Fruit fly (Drosophila melanogaster) Kc167 (cell line): Measurements from ENCODE around the gene Polr2I.

ENCODE experiments used
- Myc ChIP-seq: fragments of >200 bp; optimal IDR thresholded peaks from 2 replicates; lab custom pipeline; 2017; ENCODE audit warnings: missing external identifiers
- Sin3A ChIP-seq: fragments of >200 bp; optimal IDR thresholded peaks from 2 replicates; lab custom pipeline; 2018; ENCODE audit warnings: missing external identifiers
- h ChIP-seq: fragments of >200 bp; optimal IDR thresholded peaks from 3 replicates; lab custom pipeline; 2018; ENCODE audit warnings: missing external identifiers
- insv ChIP-seq: fragments of >200 bp; optimal IDR thresholded peaks from 3 replicates; lab custom pipeline; 2018; ENCODE audit warnings: missing external identifiers
- psq ChIP-seq: fragments of >200 bp; optimal IDR thresholded peaks from 2 replicates; lab custom pipeline; 2017; ENCODE audit warnings: missing external identifiers
- ttk ChIP-seq: sonication (Bioruptor generic); optimal IDR thresholded peaks from 2 replicates; lab custom pipeline; 2017; ENCODE audit warnings: missing external identifiers

Gene Polr2I

DNA sequence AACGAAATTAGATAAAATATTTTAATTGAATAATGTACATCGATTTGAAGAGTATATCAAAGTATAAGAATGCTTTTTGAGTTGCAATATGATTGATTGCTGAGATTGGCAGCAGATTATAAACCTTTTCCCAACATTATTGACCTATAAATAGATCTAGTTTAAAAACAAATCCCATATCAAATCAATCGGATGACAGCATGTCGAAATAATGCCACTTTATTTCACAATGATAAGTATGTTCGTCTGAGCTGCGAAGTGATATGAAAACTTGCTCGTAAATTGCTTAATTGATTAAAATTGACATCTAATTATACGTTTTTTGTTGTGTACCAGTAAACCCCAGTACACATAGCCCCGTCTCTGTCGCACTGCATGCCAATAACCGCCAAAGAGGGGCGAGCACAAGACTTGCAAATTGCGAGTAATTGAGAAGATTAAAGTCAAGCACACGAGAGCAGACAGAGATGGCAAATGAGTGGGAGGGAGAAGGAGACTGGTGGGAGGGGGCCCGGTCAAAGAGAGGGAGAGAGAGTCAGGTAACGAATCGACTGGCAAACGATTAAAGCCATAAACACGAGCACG, 25.8 kb upstream of the Polr2I start:
- TF ChIP-seq insv (lab: Kevin White, UChicago) (no peak), psq (no peak), Myc (lab: Kevin White, UChicago) (no peak), ttk (lab: Kevin White, UChicago) (no peak), h (lab: Kevin White, UChicago) (no peak), Sin3A (lab: Kevin White, UChicago) (no peak)

DNA sequence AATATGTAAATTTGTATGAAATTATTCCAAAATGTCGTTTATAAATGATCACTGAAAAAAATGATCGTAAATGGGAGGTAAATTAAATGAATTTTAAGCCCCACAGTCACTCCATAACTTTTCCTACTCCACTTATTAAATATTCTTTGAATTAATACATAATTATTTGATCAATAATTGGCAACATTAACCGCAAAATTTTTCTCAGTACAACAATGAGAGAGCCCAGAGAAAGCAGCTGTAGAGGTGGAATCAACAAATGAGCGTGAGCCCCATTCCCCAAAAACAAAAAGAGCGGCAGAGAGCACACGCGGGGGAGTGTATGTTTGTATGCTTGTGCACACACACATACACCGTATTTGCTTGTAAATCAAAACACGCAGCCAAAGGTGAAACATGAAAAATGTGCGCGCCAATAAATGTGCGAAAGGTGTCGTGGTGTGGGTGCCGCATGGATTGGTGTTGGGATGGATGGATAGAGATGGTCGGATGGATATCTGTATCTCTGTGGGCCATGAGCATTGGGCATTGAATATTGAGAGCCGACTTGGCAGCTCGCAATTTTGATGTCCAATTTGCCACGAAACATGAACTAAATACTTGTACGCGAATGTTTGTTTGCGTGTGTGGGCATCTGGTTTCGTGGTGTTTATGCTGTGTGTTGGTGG, 25.0 kb upstream of the Polr2I start:
- TF ChIP-seq ttk (lab: Kevin White, UChicago) (no peak), insv (lab: Kevin White, UChicago) (no peak), h (lab: Kevin White, UChicago) (no peak), psq (no peak), Myc (lab: Kevin White, UChicago) (no peak), Sin3A (lab: Kevin White, UChicago) (no peak)

DNA sequence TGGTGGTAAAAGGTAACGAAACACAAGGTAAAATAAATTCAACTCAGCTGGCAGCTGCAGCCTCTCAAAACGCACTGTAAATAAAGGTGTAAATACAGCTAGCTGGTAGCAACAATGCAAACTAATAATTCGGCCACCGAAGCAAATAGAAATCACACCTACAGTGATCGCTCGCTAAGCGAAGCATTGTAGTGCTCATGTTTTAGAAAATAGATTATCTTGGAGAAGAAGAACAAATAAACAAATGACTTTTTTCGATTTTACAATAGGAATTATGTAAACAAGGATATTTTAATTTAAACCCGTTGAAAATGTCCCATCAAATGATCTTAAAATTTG, 24.5 kb upstream of the Polr2I start:
- TF ChIP-seq Myc (lab: Kevin White, UChicago) (no peak), Sin3A (lab: Kevin White, UChicago) (no peak), ttk (lab: Kevin White, UChicago) (no peak), insv (lab: Kevin White, UChicago) (no peak), psq (no peak), h (lab: Kevin White, UChicago) (no peak)

DNA sequence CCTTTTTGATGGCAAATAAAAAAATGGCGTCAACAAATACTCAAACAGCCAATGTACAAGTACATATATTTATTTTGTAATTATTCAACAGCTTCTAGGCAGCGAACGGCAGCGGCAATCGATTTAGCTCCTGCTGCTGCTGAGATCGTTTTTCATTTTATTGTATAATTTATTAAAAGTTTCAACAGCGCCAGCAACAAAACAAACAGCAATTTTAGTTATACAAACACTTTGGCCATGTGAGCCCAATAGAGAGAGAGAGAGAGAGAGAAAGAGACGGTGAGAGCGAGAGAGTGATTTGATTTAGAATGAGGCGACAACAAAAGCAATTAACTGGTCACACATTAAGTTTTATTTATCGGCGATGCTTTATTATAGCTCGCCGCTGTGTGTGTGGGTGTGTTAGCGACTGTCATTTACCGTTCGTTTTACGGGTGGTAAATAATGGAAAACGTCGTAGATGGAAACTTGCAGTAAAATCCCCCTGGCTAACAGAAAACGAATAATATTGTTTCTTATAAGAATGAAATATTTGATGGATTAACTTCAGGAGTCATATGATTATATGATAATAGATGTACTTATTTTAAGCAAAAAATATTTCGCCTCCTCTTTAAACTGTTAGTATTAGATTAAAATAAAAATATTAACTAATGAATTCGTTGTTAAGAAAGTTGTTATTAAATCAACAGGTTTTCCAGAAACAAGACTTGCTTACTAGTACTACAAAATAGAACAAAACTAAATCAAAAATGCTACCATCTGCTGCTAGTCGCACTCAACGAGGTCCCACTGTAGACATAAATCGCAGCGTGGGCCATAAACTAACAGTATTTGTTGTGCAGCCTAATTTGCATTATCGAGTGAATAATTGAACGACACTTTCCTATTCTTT, 23.6 kb upstream of the Polr2I start:
- no peak for TF ChIP-seq h (lab: Kevin White, UChicago)
- TF ChIP-seq psq = no peak

DNA sequence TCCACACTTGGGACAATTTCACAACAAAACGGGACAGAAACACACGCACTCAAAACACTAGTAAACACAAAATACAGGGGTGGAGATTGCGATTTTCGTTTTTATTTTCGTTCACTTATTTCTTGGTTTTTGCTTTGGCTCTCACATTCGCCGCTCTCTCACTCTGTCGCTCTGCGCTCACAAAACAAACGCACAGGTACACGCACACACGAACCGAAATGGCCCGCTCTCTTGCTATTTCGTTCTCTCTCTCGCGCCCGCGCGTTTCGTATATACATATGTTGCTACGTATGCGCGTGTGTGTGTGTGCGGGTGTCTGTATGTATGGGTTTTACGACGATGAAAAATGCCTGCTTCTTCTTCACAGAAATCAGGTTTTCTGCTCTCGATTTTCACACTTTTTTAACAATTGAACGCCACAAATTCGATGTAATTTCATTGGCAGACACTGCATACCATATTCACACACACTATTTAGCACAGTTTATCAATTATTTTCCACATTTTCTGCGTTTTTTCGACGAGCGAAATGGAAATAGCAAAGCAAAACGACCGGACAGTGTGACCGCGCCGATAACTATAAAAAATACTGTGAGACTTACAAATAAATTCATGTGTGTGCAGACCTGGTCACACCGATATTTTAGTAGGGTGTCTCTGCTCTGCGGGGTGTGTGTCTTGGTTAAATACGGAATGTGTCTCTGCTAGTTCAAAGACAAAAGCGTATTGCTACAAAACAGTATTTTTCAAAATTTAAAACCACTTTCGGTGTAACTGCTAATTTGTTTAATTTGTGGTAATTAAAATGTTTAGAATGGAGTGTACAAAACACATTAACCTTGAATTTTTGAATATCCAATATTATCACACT, 22.3 kb upstream of the Polr2I start, which contains the start of gene trx:
Gene trx (minus strand): TSS at position 584 of the 871 bp plus-strand sequence.
- no peak for TF ChIP-seq Myc (lab: Kevin White, UChicago)
- no peak for TF ChIP-seq Sin3A (lab: Kevin White, UChicago)
- no peak for TF ChIP-seq psq
- TF ChIP-seq insv (lab: Kevin White, UChicago) = no peak
- no peak for TF ChIP-seq ttk (lab: Kevin White, UChicago)
- TF ChIP-seq h (lab: Kevin White, UChicago) = no peak

DNA sequence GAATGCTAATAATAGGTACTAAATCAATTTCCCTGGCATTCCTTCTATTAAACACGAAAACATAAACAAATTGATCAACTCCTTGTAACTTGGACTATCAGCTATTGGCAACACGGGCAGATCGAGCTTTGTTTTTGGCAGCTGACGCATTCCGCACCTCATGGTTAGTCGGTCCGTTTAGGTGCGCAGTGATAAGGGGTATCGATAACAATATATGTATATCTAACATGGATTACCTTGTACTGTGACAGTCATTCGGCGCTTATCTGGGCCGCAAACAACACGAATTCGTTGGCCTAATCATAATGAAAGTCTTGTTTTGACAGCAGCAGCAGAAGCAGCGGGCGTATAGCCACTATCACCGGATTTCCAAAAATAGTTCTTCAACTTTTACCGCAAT, 20.9 kb upstream of the Polr2I start:
- TF ChIP-seq psq (no peak), insv (lab: Kevin White, UChicago) (no peak), Sin3A (lab: Kevin White, UChicago) (no peak), Myc (lab: Kevin White, UChicago) (no peak), h (lab: Kevin White, UChicago) (no peak), ttk (lab: Kevin White, UChicago) (no peak)

DNA sequence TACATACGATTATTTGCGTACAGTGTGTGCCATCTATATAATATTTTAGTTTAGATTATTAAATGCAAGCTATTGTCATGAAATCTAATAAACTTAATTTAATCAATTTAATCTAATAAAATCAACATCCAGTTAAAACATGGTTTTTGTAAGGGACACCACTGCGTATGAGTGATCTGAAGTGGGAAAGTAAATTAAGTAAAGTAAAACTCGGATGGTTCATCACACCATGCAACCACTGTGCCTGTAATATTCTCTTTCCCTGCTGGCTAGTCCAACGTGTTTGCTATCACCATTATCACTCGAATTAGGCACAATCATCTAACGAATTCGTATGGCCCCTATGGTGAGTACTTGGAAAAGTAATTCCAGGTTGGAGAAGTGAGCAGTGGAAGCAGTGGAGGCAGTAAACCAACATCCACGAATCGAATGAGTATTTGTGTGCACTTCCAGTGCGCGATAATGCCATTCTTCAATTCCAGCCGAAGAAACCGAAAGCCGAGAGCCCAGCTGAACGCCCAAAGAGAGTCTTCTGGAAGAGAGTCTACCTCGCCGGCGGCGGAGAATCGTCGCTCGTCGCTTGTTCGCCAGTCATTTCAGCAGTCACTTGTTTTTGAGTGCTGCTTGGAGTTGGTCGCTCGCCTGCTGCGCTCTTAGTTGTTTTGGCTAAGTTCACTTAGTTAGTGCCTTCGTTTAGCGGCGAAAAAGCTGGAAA, 20.1 kb upstream of the Polr2I start, which contains the start of gene red:
Gene red (plus strand): TSS at position 403 of the 715 bp plus-strand sequence.
- TF ChIP-seq Sin3A (lab: Kevin White, UChicago) (no peak), ttk (lab: Kevin White, UChicago) (no peak), Myc (lab: Kevin White, UChicago) (no peak), insv (lab: Kevin White, UChicago) (no peak), psq (no peak), h (lab: Kevin White, UChicago) (no peak)

DNA sequence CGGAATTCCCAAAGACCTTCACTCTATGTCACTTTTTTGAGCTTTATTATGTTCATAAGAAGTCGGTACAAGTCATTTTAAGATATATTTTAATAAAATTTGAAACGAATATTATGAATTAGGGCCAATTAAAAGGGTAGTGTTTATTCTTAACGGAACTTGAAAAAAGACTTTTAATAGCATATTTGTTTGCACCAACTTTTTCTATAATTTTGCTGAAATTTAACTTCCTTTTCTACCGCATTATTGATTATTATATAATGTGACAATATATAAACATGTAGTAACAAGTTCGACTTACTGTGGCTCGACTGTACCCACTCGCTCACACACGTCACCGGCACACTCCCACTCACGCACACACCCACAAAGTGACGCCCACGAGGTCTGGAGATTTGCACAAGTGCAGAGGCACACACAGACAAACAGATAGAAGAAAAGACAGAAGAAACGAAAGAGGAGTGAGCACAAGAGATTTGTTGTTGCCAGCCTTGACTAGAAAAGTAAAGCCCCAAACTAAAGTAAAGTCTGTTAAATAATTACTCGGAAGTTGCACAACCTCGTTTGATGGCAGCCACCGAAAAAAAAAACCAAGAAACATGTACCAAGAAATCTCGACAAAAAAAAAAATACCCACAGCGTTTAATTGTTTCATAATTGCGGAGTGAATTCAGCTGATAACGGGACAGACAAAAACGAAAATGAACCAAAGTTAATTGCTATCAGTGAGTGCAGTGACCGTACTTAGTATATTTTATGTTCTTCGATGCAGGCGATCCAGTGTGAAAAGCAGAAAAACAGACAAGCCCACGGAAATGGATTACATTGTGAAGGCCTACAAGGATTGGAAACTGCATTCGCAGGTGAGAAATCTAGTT, 18.7 kb upstream of the Polr2I start:
- TF ChIP-seq ttk (lab: Kevin White, UChicago) (no peak), Sin3A (lab: Kevin White, UChicago) (no peak), psq (no peak), h (lab: Kevin White, UChicago) (no peak), insv (lab: Kevin White, UChicago) (no peak), Myc (lab: Kevin White, UChicago) (no peak)

DNA sequence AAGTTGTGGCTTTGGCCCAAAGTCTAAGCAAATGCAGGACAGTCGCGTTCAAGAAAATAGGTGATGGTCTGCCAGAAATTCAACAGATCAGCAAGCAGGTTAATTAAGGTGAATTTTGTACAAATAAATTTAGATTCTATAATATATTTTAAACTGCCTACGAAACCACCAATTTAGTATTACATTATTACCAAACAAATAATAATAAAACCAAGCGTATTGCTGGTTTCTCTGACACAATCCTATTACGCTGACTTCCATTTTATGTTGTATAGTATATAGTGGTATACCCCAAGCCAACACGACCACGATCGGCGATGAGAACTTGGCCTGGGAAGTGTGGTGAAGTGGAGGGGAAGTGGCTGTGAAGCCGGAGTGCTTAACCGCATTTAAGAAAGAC, 17.5 kb upstream of the Polr2I start:
- TF ChIP-seq insv (lab: Kevin White, UChicago) (no peak), ttk (lab: Kevin White, UChicago) (no peak), psq (no peak), Myc (lab: Kevin White, UChicago) (no peak), Sin3A (lab: Kevin White, UChicago) (no peak), h (lab: Kevin White, UChicago) (no peak)
